Fruit fly (Drosophila melanogaster) Kc167 (cell line): Measurements from ENCODE around the gene CG11454.

Experiments used
- Myc ChIP-seq: fragments of >200 bp; optimal IDR thresholded peaks from 2 replicates; lab custom pipeline; 2017; ENCODE audit warnings: missing external identifiers
- Sin3A ChIP-seq: fragments of >200 bp; optimal IDR thresholded peaks from 2 replicates; lab custom pipeline; 2018; ENCODE audit warnings: missing external identifiers
- h ChIP-seq: fragments of >200 bp; optimal IDR thresholded peaks from 3 replicates; lab custom pipeline; 2018; ENCODE audit warnings: missing external identifiers
- insv ChIP-seq: fragments of >200 bp; optimal IDR thresholded peaks from 3 replicates; lab custom pipeline; 2018; ENCODE audit warnings: missing external identifiers
- psq ChIP-seq: fragments of >200 bp; optimal IDR thresholded peaks from 2 replicates; lab custom pipeline; 2017; ENCODE audit warnings: missing external identifiers
- ttk ChIP-seq: sonication (Bioruptor generic); optimal IDR thresholded peaks from 2 replicates; lab custom pipeline; 2017; ENCODE audit warnings: missing external identifiers

The CG11454 gene

dm6 chr2L:171499-172250 is 28.6 kb downstream of the CG11454 start:
- TF ChIP-seq psq, result no peak
- no peak for TF ChIP-seq h (lab: Kevin White, UChicago)

DNA sequence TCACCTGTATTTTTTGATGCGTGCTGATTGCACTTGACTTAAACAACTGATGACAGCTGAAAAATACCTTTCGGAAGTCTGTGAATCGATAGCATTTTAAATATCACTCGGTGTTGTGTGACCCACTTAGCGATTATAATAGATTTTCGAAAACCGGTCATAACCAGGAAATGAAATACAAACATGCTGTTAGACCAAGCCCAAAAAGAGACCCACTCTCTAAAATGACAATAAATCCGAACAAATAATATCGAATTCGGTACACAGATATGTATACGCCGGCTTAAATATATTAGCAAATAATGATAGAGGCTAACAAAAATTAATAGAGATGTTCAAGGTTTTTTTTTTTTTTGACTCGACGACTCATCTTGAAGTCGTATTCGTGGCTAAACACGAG is 32.6 kb downstream of the CG11454 start:
- TF ChIP-seq psq, result no peak
- no peak for TF ChIP-seq Sin3A (lab: Kevin White, UChicago)
- no peak for TF ChIP-seq h (lab: Kevin White, UChicago)
- no peak for TF ChIP-seq ttk (lab: Kevin White, UChicago)
- TF ChIP-seq Myc, result no peak
- no peak for TF ChIP-seq insv (lab: Kevin White, UChicago)

DNA sequence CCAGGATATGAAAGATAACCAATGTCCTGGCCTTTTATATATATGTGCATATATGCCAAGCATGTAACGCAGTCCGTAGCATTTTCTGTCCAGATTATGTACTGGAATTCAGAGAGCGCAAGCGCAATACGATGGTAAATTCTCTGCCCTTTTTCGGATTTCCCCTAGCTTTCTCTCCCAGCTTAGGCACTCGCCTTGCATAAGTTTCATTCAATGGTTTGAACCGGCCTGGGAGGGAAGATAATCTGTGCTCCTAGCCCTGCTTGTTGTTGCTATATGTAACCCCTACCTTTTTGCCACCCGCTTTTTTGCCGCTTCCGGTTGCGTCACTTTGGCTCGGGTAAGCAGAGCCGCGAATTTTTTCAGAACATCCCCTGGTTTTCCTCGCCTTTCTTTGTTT is 36.0 kb downstream of the CG11454 start:
- no peak for TF ChIP-seq psq
- TF ChIP-seq Myc, result no peak
- no peak for TF ChIP-seq Sin3A (lab: Kevin White, UChicago)
- no peak for TF ChIP-seq h (lab: Kevin White, UChicago)
- TF ChIP-seq ttk (lab: Kevin White, UChicago), result no peak
- TF ChIP-seq insv (lab: Kevin White, UChicago), result no peak

DNA sequence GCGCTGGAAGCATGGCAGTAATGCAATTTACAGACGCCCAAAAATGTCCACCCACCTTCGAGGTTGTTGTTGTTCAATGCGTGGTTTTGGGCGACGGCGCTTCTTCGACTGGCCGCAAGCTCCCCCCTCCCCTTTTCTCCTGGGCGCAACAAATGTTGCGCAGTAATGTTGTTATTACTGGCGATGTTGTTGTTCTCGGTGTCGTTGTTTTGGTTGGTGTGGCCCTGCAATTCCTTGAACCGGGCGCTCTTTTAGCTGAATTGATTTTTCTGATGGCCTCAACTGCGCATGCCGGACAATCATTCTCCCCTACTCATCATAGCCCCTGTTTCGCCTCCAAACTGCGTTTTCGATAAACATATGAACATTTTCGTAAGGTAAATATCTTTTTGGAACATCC is 37.9 kb downstream of the CG11454 start:
- no peak for TF ChIP-seq Sin3A (lab: Kevin White, UChicago)
- TF ChIP-seq insv (lab: Kevin White, UChicago), result no peak
- no peak for TF ChIP-seq ttk (lab: Kevin White, UChicago)
- no peak for TF ChIP-seq Myc

DNA sequence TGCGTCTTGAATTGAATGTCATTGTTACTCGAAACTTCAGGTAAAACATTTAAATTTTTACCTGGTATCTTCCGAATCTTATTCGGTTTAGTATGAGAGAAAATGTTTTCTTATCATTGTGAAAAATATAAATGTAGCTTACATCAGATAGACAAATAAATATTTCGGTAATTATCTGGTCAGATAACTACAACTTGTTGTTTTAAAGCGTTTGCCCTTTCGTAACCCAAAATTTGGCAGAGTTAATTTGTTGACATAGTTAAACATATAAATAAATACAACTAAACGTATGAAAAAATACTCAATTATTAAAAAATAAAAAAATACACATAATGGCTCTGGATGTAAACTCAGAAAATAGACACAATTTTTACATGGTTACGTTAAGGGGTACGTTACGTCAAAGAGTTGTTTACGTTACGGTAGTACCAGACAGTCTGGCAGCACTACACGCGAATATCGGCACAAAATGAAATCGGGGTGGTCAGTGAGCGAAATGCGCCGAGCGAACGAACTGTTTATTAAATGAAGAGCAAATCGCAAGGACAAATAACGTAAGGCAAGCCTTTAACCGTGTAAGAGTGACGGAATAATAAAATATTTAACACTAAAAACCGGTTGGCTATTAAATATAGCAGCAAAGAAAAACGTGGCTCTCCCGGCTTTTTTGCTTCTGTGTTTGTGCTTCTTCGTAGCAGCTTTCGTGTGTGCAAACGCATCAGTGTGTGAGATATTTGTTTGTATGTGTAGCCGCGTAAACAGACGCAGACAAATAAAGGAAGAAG is 39.4 kb downstream of the CG11454 start:
- no peak for TF ChIP-seq h (lab: Kevin White, UChicago)
